Worm (Caenorhabditis elegans) whole organism, late embryonic: ENCODE results near the gene odd-1.

Experiments used
- F13H6.1 ChIP-seq: sonication (generic microtip); optimal IDR thresholded peaks from 2 replicates; lab custom pipeline; 2016; ENCODE audit warnings: missing genetic modification characterization, missing compliant biosample characterization
- Y22D7AL.16 ChIP-seq: sonication (generic microtip); optimal IDR thresholded peaks from 2 replicates; lab custom pipeline; 2016; ENCODE audit warnings: missing genetic modification characterization, missing compliant biosample characterization
- ama-1 ChIP-seq: fragments of 150-350 bp; optimal IDR thresholded peaks from 2 replicates; lab custom pipeline; 2014
- ceh-31 ChIP-seq: sonication (generic microtip); optimal IDR thresholded peaks from 2 replicates; lab custom pipeline; 2016; ENCODE audit warnings: missing genetic modification characterization, missing compliant biosample characterization
- fax-1 ChIP-seq: sonication (generic microtip); optimal IDR thresholded peaks from 2 replicates; lab custom pipeline; 2016; ENCODE audit warnings: missing genotype, missing genetic modification characterization, missing compliant biosample characterization
- nhr-11 ChIP-seq: fragments of 150-350 bp; optimal IDR thresholded peaks from 2 replicates; lab custom pipeline; 2014; ENCODE audit warnings: missing biosample characterization, missing genetic modification characterization
- odd-2 ChIP-seq: sonication (generic microtip); optimal IDR thresholded peaks from 2 replicates; lab custom pipeline; 2017; ENCODE audit warnings: antibody characterized with exemption, mild to moderate bottlenecking, missing genetic modification characterization, missing compliant biosample characterization
- sox-2 ChIP-seq: fragments of 200-800 bp; sonication (Bioruptor generic); IDR thresholded peaks from 2 replicates; pipeline ENCODE4 v1.3.6; 2022; ENCODE audit warnings: missing genetic modification reagents, missing genetic modification characterization, missing compliant biosample characterization
- sox-4 ChIP-seq: sonication (generic microtip); optimal IDR thresholded peaks from 2 replicates; lab custom pipeline; 2017; ENCODE audit warnings: mild to moderate bottlenecking, missing genetic modification characterization, inconsistent platforms, missing compliant biosample characterization
- unc-42 ChIP-seq: sonication (generic microtip); optimal IDR thresholded peaks from 2 replicates; lab custom pipeline; 2016; ENCODE audit warnings: missing genotype, missing genetic modification characterization, missing compliant biosample characterization

DNA sequence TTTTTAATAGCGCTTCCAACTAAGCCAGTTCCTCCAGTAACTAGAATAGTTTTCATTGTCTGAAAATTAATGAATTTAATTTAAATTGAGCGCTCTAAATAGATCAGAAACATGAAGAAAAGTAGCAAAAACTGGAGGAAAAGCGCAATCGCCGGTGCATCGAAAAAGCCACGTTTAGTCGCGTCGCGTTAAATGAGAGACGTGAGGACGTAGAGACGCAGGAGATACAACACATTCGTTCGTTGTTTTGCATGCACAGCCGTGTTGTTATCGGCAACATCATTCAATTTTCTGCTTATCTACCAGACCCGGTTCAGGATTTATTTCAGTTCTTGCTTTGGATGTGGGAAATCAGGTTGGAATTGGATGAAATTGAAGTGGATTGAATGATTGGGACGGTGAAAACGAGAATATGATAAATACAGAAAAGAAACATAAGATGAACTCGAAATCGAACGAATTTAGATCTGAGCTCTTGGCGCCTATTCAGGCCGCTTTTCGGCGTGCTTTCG is 40.7 kb upstream of the odd-1 start, which contains the start of gene ger-1:
- no peak for TF ChIP-seq F13H6.1 (tag; lab: Kevin White, UChicago)
- no peak for TF ChIP-seq ceh-31 (tag; lab: Kevin White, UChicago)
- no peak for TF ChIP-seq sox-4 (tag; lab: Kevin White, UChicago)
- no peak for TF ChIP-seq ama-1 (lab: Kevin White, UChicago)
- no peak for TF ChIP-seq sox-2 (GFP tag; lab: Robert Waterston, UW)
- TF ChIP-seq fax-1: no peak
- TF ChIP-seq nhr-11: no peak
- TF ChIP-seq Y22D7AL.16 (tag; lab: Kevin White, UChicago): no peak
- no peak for TF ChIP-seq unc-42 (tag; lab: Kevin White, UChicago)
- no peak for TF ChIP-seq odd-2 (tag; lab: Kevin White, UChicago)
